Worm (Caenorhabditis elegans) whole organism, L1 larva: ENCODE results near the gene wee-1.1.

ENCODE experiments used
- C04F5.9 ChIP-seq: sonication (generic microtip); optimal IDR thresholded peaks from 2 replicates; lab custom pipeline; 2016; ENCODE audit warnings: missing genetic modification characterization, missing compliant biosample characterization
- F16B12.6 ChIP-seq: fragments of 150-350 bp; optimal IDR thresholded peaks from 2 replicates; lab custom pipeline; 2014; ENCODE audit warnings: missing biosample characterization, missing genetic modification characterization
- aha-1 ChIP-seq: fragments of 150-350 bp; optimal IDR thresholded peaks from 2 replicates; lab custom pipeline; 2014; ENCODE audit warnings: missing biosample characterization, missing genetic modification characterization
- blmp-1 ChIP-seq: fragments of 150-350 bp; optimal IDR thresholded peaks from 2 replicates; lab custom pipeline; 2014; ENCODE audit warnings: missing biosample characterization, missing genetic modification characterization
- ceh-63 ChIP-seq: fragments of 200-800 bp; sonication (Bioruptor generic); optimal IDR thresholded peaks from 2 replicates; lab custom pipeline; 2018; ENCODE audit warnings: mild to moderate bottlenecking, missing genetic modification characterization, missing compliant biosample characterization
- ceh-8 ChIP-seq: fragments of 200-800 bp; sonication (Bioruptor generic); optimal IDR thresholded peaks from 2 replicates; lab custom pipeline; 2018; ENCODE audit warnings: mild to moderate bottlenecking, missing genetic modification characterization, moderate library complexity, missing compliant biosample characterization
- ceh-82 ChIP-seq, 3 experiments: fragments of 150-350 bp in 1 of 3; sonication (generic microtip) in 2 of 3; optimal IDR thresholded peaks; 2 replicates each; lab custom pipeline; 2014 to 2017; ENCODE audit warnings: missing biosample characterization in 3 of 3, missing genetic modification characterization in 3 of 3
- ceh-90 ChIP-seq: sonication (generic microtip); optimal IDR thresholded peaks from 2 replicates; lab custom pipeline; 2016; ENCODE audit warnings: missing genetic modification characterization, missing compliant biosample characterization
- ces-1 ChIP-seq: fragments of 150-350 bp; optimal IDR thresholded peaks from 2 replicates; lab custom pipeline; 2014; ENCODE audit warnings: missing biosample characterization, missing genetic modification reagents, missing genetic modification characterization
- dpl-1 ChIP-seq, 3 experiments: fragments of 150-350 bp in 2 of 3; sonication (generic microtip) in 1 of 3; optimal IDR thresholded peaks; 2 replicates each; lab custom pipeline; 2014 to 2017; ENCODE audit warnings: missing biosample characterization in 3 of 3, missing genetic modification characterization in 3 of 3, missing genetic modification reagents in 3 of 3
- efl-3 ChIP-seq: fragments of 200-800 bp; sonication (Bioruptor generic); optimal IDR thresholded peaks from 2 replicates; lab custom pipeline; 2018; ENCODE audit warnings: mild to moderate bottlenecking, missing genetic modification characterization, missing compliant biosample characterization
- elt-2 ChIP-seq: sonication (generic microtip); optimal IDR thresholded peaks from 2 replicates; lab custom pipeline; 2016; ENCODE audit warnings: missing genetic modification characterization, mild to moderate bottlenecking, inconsistent platforms, missing compliant biosample characterization, missing genetic modification reagents
- elt-3 ChIP-seq, 6 experiments: fragments of 150-350 bp in 1 of 6; sonication (generic microtip); optimal IDR thresholded peaks; 2 replicates each; lab custom pipeline; 2017 to 2018; ENCODE audit warnings: missing biosample characterization in 6 of 6, missing genetic modification characterization in 6 of 6, inconsistent platforms in 1 of 6
- fkh-10 ChIP-seq: sonication (generic microtip); optimal IDR thresholded peaks from 2 replicates; lab custom pipeline; 2017; ENCODE audit warnings: missing biosample characterization, missing genetic modification reagents, missing genetic modification characterization
- fkh-4 ChIP-seq: sonication (generic microtip); optimal IDR thresholded peaks from 2 replicates; lab custom pipeline; 2016; ENCODE audit warnings: missing compliant biosample characterization, missing genetic modification characterization, borderline replicate concordance
- fos-1 ChIP-seq: fragments of 150-350 bp; optimal IDR thresholded peaks from 2 replicates; lab custom pipeline; 2014; ENCODE audit warnings: missing biosample characterization, missing genetic modification characterization
- grh-1 ChIP-seq: fragments of 200-800 bp; sonication (Bioruptor generic); IDR thresholded peaks from 2 replicates; pipeline ENCODE4 v1.3.6; 2022; ENCODE audit warnings: missing genetic modification reagents, missing genetic modification characterization, missing compliant biosample characterization
- hlh-17 ChIP-seq: fragments of 200-800 bp; sonication (Bioruptor generic); optimal IDR thresholded peaks from 2 replicates; lab custom pipeline; 2018; ENCODE audit warnings: missing genetic modification characterization, mild to moderate bottlenecking, missing compliant biosample characterization, moderate library complexity, borderline replicate concordance
- hlh-4 ChIP-seq: sonication (generic microtip); optimal IDR thresholded peaks from 2 replicates; lab custom pipeline; 2016; ENCODE audit warnings: mild to moderate bottlenecking, missing genetic modification characterization, missing compliant biosample characterization
- hpl-2 ChIP-seq: fragments of 150-350 bp; optimal IDR thresholded peaks from 2 replicates; lab custom pipeline; 2014; ENCODE audit warnings: missing biosample characterization, missing genetic modification reagents, missing genetic modification characterization
- irx-1 ChIP-seq: sonication (generic microtip); optimal IDR thresholded peaks from 2 replicates; lab custom pipeline; 2016; ENCODE audit warnings: missing genetic modification characterization, missing compliant biosample characterization
- jun-1 ChIP-seq: fragments of 150-350 bp; optimal IDR thresholded peaks from 2 replicates; lab custom pipeline; 2014; ENCODE audit warnings: missing biosample characterization, missing genetic modification reagents, missing genetic modification characterization
- lin-14 ChIP-seq: fragments of 200-800 bp; sonication (Bioruptor generic); optimal IDR thresholded peaks from 2 replicates; lab custom pipeline; 2018; ENCODE audit warnings: mild to moderate bottlenecking, missing genetic modification characterization, moderate library complexity, missing compliant biosample characterization
- lin-39 ChIP-seq: fragments of 150-350 bp; optimal IDR thresholded peaks from 2 replicates; lab custom pipeline; 2014; ENCODE audit warnings: missing biosample characterization, missing genetic modification reagents, missing genetic modification characterization
- lir-3 ChIP-seq: sonication (generic microtip); optimal IDR thresholded peaks from 2 replicates; lab custom pipeline; 2016; ENCODE audit warnings: mild to moderate bottlenecking, missing genetic modification characterization, moderate library complexity, missing compliant biosample characterization; ENCODE audit not compliant: poor library complexity
- mep-1 ChIP-seq: fragments of 150-350 bp; optimal IDR thresholded peaks from 2 replicates; lab custom pipeline; 2014; ENCODE audit warnings: missing biosample characterization, missing genetic modification characterization
- nhr-12 ChIP-seq: sonication (generic microtip); optimal IDR thresholded peaks from 2 replicates; lab custom pipeline; 2017; ENCODE audit warnings: missing biosample characterization, missing genetic modification characterization
- nhr-76 ChIP-seq: sonication (generic microtip); optimal IDR thresholded peaks from 2 replicates; lab custom pipeline; 2017; ENCODE audit warnings: missing biosample characterization, missing genetic modification characterization
- nhr-77 ChIP-seq: fragments of 150-350 bp; optimal IDR thresholded peaks from 2 replicates; lab custom pipeline; 2014; ENCODE audit warnings: missing biosample characterization, missing genetic modification characterization
- nhr-84 ChIP-seq: sonication (generic microtip); optimal IDR thresholded peaks from 2 replicates; lab custom pipeline; 2017; ENCODE audit warnings: missing biosample characterization, missing genetic modification characterization
- nhr-85 ChIP-seq: sonication (generic microtip); peaks from one replicate; lab custom pipeline; 2016; ENCODE audit warnings: missing genetic modification characterization, inconsistent platforms, missing compliant biosample characterization
- pax-3 ChIP-seq: fragments of 200-800 bp; sonication (Bioruptor generic); optimal IDR thresholded peaks from 2 replicates; lab custom pipeline; 2018; ENCODE audit warnings: mild to moderate bottlenecking, missing genetic modification characterization, moderate library complexity, missing compliant biosample characterization
- snu-23 ChIP-seq: sonication (generic microtip); optimal IDR thresholded peaks from 2 replicates; lab custom pipeline; 2016; ENCODE audit warnings: missing genetic modification characterization, missing compliant biosample characterization
- sptf-1 ChIP-seq: fragments of 150-350 bp; optimal IDR thresholded peaks from 2 replicates; lab custom pipeline; 2014; ENCODE audit warnings: missing biosample characterization, missing genetic modification characterization
- swsn-7 ChIP-seq: sonication (generic microtip); optimal IDR thresholded peaks from 2 replicates; lab custom pipeline; 2016; ENCODE audit warnings: missing genetic modification characterization, missing compliant biosample characterization
- unc-30 ChIP-seq: sonication (generic microtip); optimal IDR thresholded peaks from 2 replicates; lab custom pipeline; 2017; ENCODE audit warnings: missing biosample characterization, missing genetic modification characterization
- unc-62 ChIP-seq: fragments of 150-350 bp; optimal IDR thresholded peaks from 2 replicates; lab custom pipeline; 2014; ENCODE audit warnings: missing biosample characterization, missing genetic modification reagents, missing genetic modification characterization
- unc-86 ChIP-seq: sonication (generic microtip); optimal IDR thresholded peaks from 2 replicates; lab custom pipeline; 2016; ENCODE audit warnings: missing genetic modification characterization, missing compliant biosample characterization
- vab-15 ChIP-seq: sonication (generic microtip); optimal IDR thresholded peaks from 2 replicates; lab custom pipeline; 2017; ENCODE audit warnings: missing genotype, mild to moderate bottlenecking, missing genetic modification characterization, missing compliant biosample characterization
- zag-1 ChIP-seq: fragments of 150-350 bp; optimal IDR thresholded peaks from 2 replicates; lab custom pipeline; 2014; ENCODE audit warnings: missing biosample characterization, missing genetic modification characterization
- zip-4 ChIP-seq: fragments of 200-800 bp; sonication (Bioruptor generic); optimal IDR thresholded peaks from 2 replicates; lab custom pipeline; 2018; ENCODE audit warnings: mild to moderate bottlenecking, missing genetic modification characterization, moderate library complexity, missing compliant biosample characterization
- ztf-4 ChIP-seq: fragments of 150-350 bp; optimal IDR thresholded peaks from 2 replicates; lab custom pipeline; 2014; ENCODE audit warnings: missing biosample characterization, missing genetic modification characterization

wee-1.1 gene

ce11 chrII:9591071-9591470 lies 7.7 kb upstream of the wee-1.1 start, which contains the start of the genes E02H1.1 and tag-124 (continued):
- peak; percentile 86 for TF ChIP-seq lin-14
- no peak for TF ChIP-seq hpl-2 (GFP tag; lab: Kevin White, UChicago)
- no peak for TF ChIP-seq zag-1 (tag; lab: Kevin White, UChicago)
- TF ChIP-seq nhr-77 (tag; lab: Kevin White, UChicago): no peak
- TF ChIP-seq nhr-12 (tag; lab: Kevin White, UChicago): no peak
- peak; percentile 78 for TF ChIP-seq mep-1
- TF ChIP-seq lin-39 (tag; lab: Kevin White, UChicago): peak; percentile 62
- no peak for TF ChIP-seq ces-1 (GFP tag; lab: Kevin White, UChicago)
- peak in 2 of 6 experiments; percentile 47 to 62 for TF ChIP-seq elt-3 (tag; optimal IDR thresholded peaks at IDR 0.05; lab: Kevin White, UChicago)
- TF ChIP-seq lir-3 (tag; lab: Kevin White, UChicago): peak; percentile 98
- TF ChIP-seq sptf-1 (tag; lab: Kevin White, UChicago): no peak
- no peak for TF ChIP-seq nhr-84 (tag; lab: Kevin White, UChicago)
- peak; percentile 50 for TF ChIP-seq blmp-1 (tag; lab: Kevin White, UChicago)
- no peak for TF ChIP-seq nhr-76 (tag; lab: Kevin White, UChicago)
- peak; percentile 70 for TF ChIP-seq efl-3 (GFP tag; lab: Kevin White, UChicago)
- TF ChIP-seq pax-3: peak; percentile 93
- TF ChIP-seq fkh-10: no peak
- peak; percentile 92 for TF ChIP-seq C04F5.9 (tag; lab: Kevin White, UChicago)
- TF ChIP-seq dpl-1 (GFP tag; optimal IDR thresholded peaks at IDR 0.05; lab: Kevin White, UChicago): peak; percentile 65 to 77 (median 73)
- peak; percentile 97 for TF ChIP-seq irx-1 (tag; lab: Kevin White, UChicago)
- peak; percentile 96 for TF ChIP-seq ceh-90
- TF ChIP-seq hlh-17 (GFP tag; lab: Kevin White, UChicago): no peak
- TF ChIP-seq unc-62 (GFP tag; lab: Kevin White, UChicago): no peak
- no peak for TF ChIP-seq aha-1 (tag; lab: Kevin White, UChicago)
- peak; percentile 91 for TF ChIP-seq snu-23
- peak; percentile 96 for TF ChIP-seq fkh-4 (tag; lab: Kevin White, UChicago)
- TF ChIP-seq ceh-82 (tag; optimal IDR thresholded peaks at IDR 0.05; lab: Kevin White, UChicago): peak; percentile 52 to 66 (median 65)
- TF ChIP-seq unc-86 (tag; lab: Kevin White, UChicago): peak; percentile 81
- TF ChIP-seq vab-15 (tag; lab: Kevin White, UChicago): peak; percentile 65
- TF ChIP-seq grh-1 (GFP tag; lab: Robert Waterston, UW): peak; percentile 76
- peak; percentile 91 for TF ChIP-seq swsn-7
- peak; percentile 42 for TF ChIP-seq jun-1 (tag; lab: Kevin White, UChicago)

- no peak for TF ChIP-seq zip-4 (GFP tag; lab: Kevin White, UChicago)
- TF ChIP-seq hpl-2 (GFP tag; lab: Kevin White, UChicago): no peak
- no peak for TF ChIP-seq aha-1 (tag; lab: Kevin White, UChicago)
- no peak for TF ChIP-seq swsn-7
- no peak for TF ChIP-seq vab-15 (tag; lab: Kevin White, UChicago)
- TF ChIP-seq fos-1: no peak
- TF ChIP-seq hlh-4 (tag; lab: Kevin White, UChicago): no peak
- TF ChIP-seq ceh-8 (GFP tag; lab: Kevin White, UChicago): no peak
- no peak for TF ChIP-seq ceh-63
- no peak for TF ChIP-seq ztf-4 (tag; lab: Kevin White, UChicago)
- TF ChIP-seq unc-30 (tag; lab: Kevin White, UChicago): no peak
- no peak for TF ChIP-seq elt-2 (tag; lab: Kevin White, UChicago)
- TF ChIP-seq F16B12.6 (tag; lab: Kevin White, UChicago): no peak
- no peak for TF ChIP-seq nhr-85 (tag; lab: Kevin White, UChicago)
- no peak for TF ChIP-seq blmp-1 (tag; lab: Kevin White, UChicago)
Measured at ce11 chrII:9589667-9590066, 6.3 kb upstream of the wee-1.1 start, which contains the start of gene eral-1. Gene eral-1, minus strand, starts transcription at chrII:9589767.
